Fruit fly (Drosophila melanogaster) whole organism, wandering third instar larva: ENCODE data around the gene CG32625.
A peak's percentile ranks its signal among the peaks of the same experiment; 100 is the strongest.

ENCODE experiments used
- Abd-B ChIP-seq: fragments of >200 bp; optimal IDR thresholded peaks from 2 replicates; lab custom pipeline; 2017; ENCODE audit warnings: missing biosample characterization, missing genetic modification characterization
- CG32264 ChIP-seq: fragments of 200-800 bp; sonication (Bioruptor generic); optimal IDR thresholded peaks from 2 replicates; lab custom pipeline; 2016; ENCODE audit warnings: missing biosample characterization, missing genetic modification characterization
- CG9705 ChIP-seq: fragments of 200-800 bp; sonication (Bioruptor generic); optimal IDR thresholded peaks from 2 replicates; lab custom pipeline; 2018; ENCODE audit warnings: missing biosample characterization, mild to moderate bottlenecking, missing genetic modification characterization
- CrebA ChIP-seq: fragments of 200-800 bp; sonication (Bioruptor generic); optimal IDR thresholded peaks from 2 replicates; lab custom pipeline; 2016; ENCODE audit warnings: missing biosample characterization, mild to moderate bottlenecking, missing genetic modification characterization, borderline replicate concordance
- Dfd ChIP-seq: fragments of >200 bp; optimal IDR thresholded peaks from 2 replicates; lab custom pipeline; 2017; ENCODE audit warnings: missing biosample characterization, missing genetic modification characterization
- Dif ChIP-seq: fragments of 200-275, 200-300 bp; sonication (Bioruptor generic); optimal IDR thresholded peaks from 2 replicates; lab custom pipeline; 2018; ENCODE audit warnings: missing biosample characterization, missing genetic modification characterization; ENCODE audit not compliant: partially characterized antibody
- GATAd ChIP-seq: sonication (Bioruptor generic); optimal IDR thresholded peaks from 2 replicates; lab custom pipeline; 2016; ENCODE audit warnings: missing biosample characterization, missing genetic modification characterization
- HLH106 ChIP-seq: fragments of 200-800 bp; optimal IDR thresholded peaks from 3 replicates; lab custom pipeline; 2019; ENCODE audit warnings: missing biosample characterization, mild to moderate bottlenecking, missing genetic modification characterization, moderate library complexity
- Hnf4 ChIP-seq: fragments of 200-800 bp; sonication (Bioruptor generic); optimal IDR thresholded peaks from 2 replicates; lab custom pipeline; 2016; ENCODE audit warnings: missing biosample characterization, mild to moderate bottlenecking, missing genetic modification characterization
- Hr78 ChIP-seq: fragments of >200 bp; optimal IDR thresholded peaks from 2 replicates; lab custom pipeline; 2017; ENCODE audit warnings: missing biosample characterization, missing genetic modification characterization
- Hr83 ChIP-seq: fragments of 200-300 bp; sonication (Bioruptor generic); optimal IDR thresholded peaks from 2 replicates; lab custom pipeline; 2016; ENCODE audit warnings: missing biosample characterization, mild to moderate bottlenecking, missing genetic modification characterization, moderate library complexity; ENCODE audit not compliant: poor library complexity, severe bottlenecking
- Mio ChIP-seq: sonication (Bioruptor generic); optimal IDR thresholded peaks from 2 replicates; lab custom pipeline; 2016; ENCODE audit warnings: missing biosample characterization, missing genetic modification characterization
- Myc ChIP-seq: fragments of >200 bp; optimal IDR thresholded peaks from 2 replicates; lab custom pipeline; 2017
- N ChIP-seq: fragments of >200 bp; optimal IDR thresholded peaks from 2 replicates; lab custom pipeline; 2018; ENCODE audit warnings: missing biosample characterization, missing external identifiers, missing genetic modification characterization
- OdsH ChIP-seq: fragments of 200-800 bp; sonication (Bioruptor generic); optimal IDR thresholded peaks from 2 replicates; lab custom pipeline; 2016; ENCODE audit warnings: missing biosample characterization, mild to moderate bottlenecking, missing genetic modification characterization
- Rel ChIP-seq, 2 experiments: fragments of 200-800 bp; sonication (Bioruptor generic) in 1 of 2; optimal IDR thresholded peaks; 2 replicates in 1 of 2; 3 replicates in 1 of 2; lab custom pipeline; 2016 to 2019; ENCODE audit warnings: mild to moderate bottlenecking in 2 of 2, missing biosample characterization in 2 of 2, missing genetic modification characterization in 2 of 2, moderate library complexity in 1 of 2
- Vsx2 ChIP-seq: fragments of 200-300, 225-300 bp; sonication (Bioruptor generic); optimal IDR thresholded peaks from 2 replicates; lab custom pipeline; 2018; ENCODE audit warnings: missing biosample characterization, missing genetic modification characterization; ENCODE audit not compliant: partially characterized antibody
- br ChIP-seq: fragments of 200-800 bp; sonication (Bioruptor generic); optimal IDR thresholded peaks from 2 replicates; lab custom pipeline; 2016; ENCODE audit warnings: missing biosample characterization, missing genetic modification characterization
- brk ChIP-seq: fragments of 200-800 bp; sonication (Bioruptor generic); optimal IDR thresholded peaks from 2 replicates; lab custom pipeline; 2016; ENCODE audit warnings: missing biosample characterization, mild to moderate bottlenecking, missing genetic modification characterization
- dl ChIP-seq, 2 experiments: fragments of 175-275, 200-275 bp in 1 of 2; fragments of 200-275 bp in 1 of 2; sonication (Bioruptor generic); optimal IDR thresholded peaks; lab custom pipeline; 2018; ENCODE audit warnings: mild to moderate bottlenecking in 2 of 2, missing biosample characterization in 2 of 2, missing genetic modification characterization in 2 of 2, moderate library complexity in 2 of 2; ENCODE audit not compliant: partially characterized antibody in 2 of 2, insufficient read depth in 1 of 2
- dmrt93B ChIP-seq: fragments of 200-800 bp; sonication (Bioruptor generic); optimal IDR thresholded peaks from 2 replicates; lab custom pipeline; 2018; ENCODE audit warnings: missing biosample characterization, mild to moderate bottlenecking, missing genetic modification characterization
- dsf ChIP-seq: sonication (Bioruptor generic); optimal IDR thresholded peaks from 2 replicates; lab custom pipeline; 2016; ENCODE audit warnings: missing biosample characterization, missing genetic modification characterization, borderline replicate concordance
- ey ChIP-seq: fragments of 200-800 bp; sonication (Bioruptor generic); optimal IDR thresholded peaks from 2 replicates; lab custom pipeline; 2016; ENCODE audit warnings: missing biosample characterization, missing genetic modification characterization
- foxo ChIP-seq, 2 experiments: fragments of 200-800 bp; sonication (Bioruptor generic); optimal IDR thresholded peaks; 2 replicates in 1 of 2; 3 replicates in 1 of 2; lab custom pipeline; 2016 to 2017; ENCODE audit warnings: missing biosample characterization in 2 of 2, missing genetic modification characterization in 2 of 2
- fru ChIP-seq: fragments of 200-800 bp; sonication (Bioruptor generic); optimal IDR thresholded peaks from 3 replicates; lab custom pipeline; 2016; ENCODE audit warnings: missing biosample characterization, mild to moderate bottlenecking, missing genetic modification characterization
- h ChIP-seq: fragments of 200-800 bp; sonication (Bioruptor generic); optimal IDR thresholded peaks from 3 replicates; lab custom pipeline; 2016; ENCODE audit warnings: missing biosample characterization, mild to moderate bottlenecking, missing genetic modification characterization
- lola ChIP-seq: fragments of >200 bp; optimal IDR thresholded peaks from 2 replicates; lab custom pipeline; 2017; ENCODE audit warnings: missing biosample characterization, missing genetic modification characterization
- pan ChIP-seq: fragments of >200 bp; optimal IDR thresholded peaks from 2 replicates; lab custom pipeline; 2017
- psq ChIP-seq: fragments of 200-800 bp; sonication (Bioruptor generic); optimal IDR thresholded peaks from 3 replicates; lab custom pipeline; 2017; ENCODE audit warnings: missing biosample characterization, mild to moderate bottlenecking, missing genetic modification characterization, moderate library complexity
- rgr ChIP-seq: fragments of 200-800 bp; sonication (Bioruptor generic); optimal IDR thresholded peaks from 3 replicates; lab custom pipeline; 2016; ENCODE audit warnings: missing biosample characterization, mild to moderate bottlenecking, missing genetic modification characterization
- sv ChIP-seq: fragments of 200-800 bp; sonication (Bioruptor generic); optimal IDR thresholded peaks from 3 replicates; lab custom pipeline; 2016; ENCODE audit warnings: missing biosample characterization, missing genetic modification characterization
- tai ChIP-seq: sonication (Bioruptor generic); optimal IDR thresholded peaks from 2 replicates; lab custom pipeline; 2016; ENCODE audit warnings: missing biosample characterization, missing genetic modification characterization
- woc ChIP-seq: sonication (Bioruptor generic); optimal IDR thresholded peaks from 2 replicates; lab custom pipeline; 2016; ENCODE audit warnings: missing biosample characterization, mild to moderate bottlenecking, missing genetic modification characterization

The CG32625 gene

DNA sequence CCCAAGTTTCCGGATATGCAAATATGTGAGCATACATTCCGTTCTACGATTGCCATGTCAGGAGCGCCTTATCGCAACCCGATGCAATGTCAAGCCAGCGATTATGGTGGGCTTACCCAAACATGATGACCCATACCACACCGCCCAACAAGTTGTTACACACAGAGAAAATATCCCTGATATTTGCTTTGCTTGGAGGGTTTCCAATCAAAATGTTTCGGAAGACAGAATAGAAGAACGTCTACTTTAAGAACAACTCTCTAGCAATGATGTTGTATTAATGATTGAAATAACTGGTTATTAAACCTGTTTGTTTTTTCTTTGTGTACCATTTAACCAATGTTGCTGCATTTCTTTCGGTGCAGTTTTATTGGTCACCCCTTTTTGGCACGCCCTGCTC lies 44.1 kb upstream of the CG32625 start:
- TF ChIP-seq N (GFP tag; lab: Kevin White, UChicago): no peak
- peak; percentile 5 for TF ChIP-seq h
- TF ChIP-seq Hr83: no peak
- TF ChIP-seq woc (GFP tag; lab: Kevin White, UChicago): no peak
- no peak for TF ChIP-seq Rel (GFP tag; optimal IDR thresholded peaks at IDR 0.05; lab: Kevin White, UChicago)
- no peak for TF ChIP-seq Rel (tag; optimal IDR thresholded peaks at IDR 0.05; lab: Kevin White, UChicago)
- TF ChIP-seq psq: no peak
- no peak for TF ChIP-seq Hr78 (GFP tag; lab: Kevin White, UChicago)
- TF ChIP-seq fru (GFP tag; lab: Kevin White, UChicago): peak; percentile 17
- TF ChIP-seq Abd-B (GFP tag; lab: Kevin White, UChicago): no peak
- no peak for TF ChIP-seq CG32264 (GFP tag; lab: Kevin White, UChicago)
- peak in 1 of 2 experiments; percentile 33 for TF ChIP-seq foxo (GFP tag; optimal IDR thresholded peaks at IDR 0.05; lab: Kevin White, UChicago)
- TF ChIP-seq tai (GFP tag; lab: Kevin White, UChicago): no peak
- TF ChIP-seq pan (lab: Kevin White, UChicago): no peak
- no peak for TF ChIP-seq Vsx2 (GFP tag; lab: Kevin White, UChicago)
- TF ChIP-seq Hnf4 (GFP tag; lab: Kevin White, UChicago): no peak
- TF ChIP-seq dmrt93B (GFP tag; lab: Kevin White, UChicago): no peak
- TF ChIP-seq Myc (lab: Kevin White, UChicago): no peak
- TF ChIP-seq rgr (GFP tag; lab: Kevin White, UChicago): no peak
- TF ChIP-seq CrebA: no peak
- no peak for TF ChIP-seq dsf (GFP tag; lab: Kevin White, UChicago)
- TF ChIP-seq dl (GFP tag; optimal IDR thresholded peaks at IDR 0.05; lab: Kevin White, UChicago; ENCODE audit: insufficient read depth in 1 of 2, partially characterized antibody in 2 of 2): no peak
- no peak for TF ChIP-seq HLH106 (tag; lab: Kevin White, UChicago)
- no peak for TF ChIP-seq Mio (GFP tag; lab: Kevin White, UChicago)
- no peak for TF ChIP-seq GATAd (GFP tag; lab: Kevin White, UChicago)

DNA sequence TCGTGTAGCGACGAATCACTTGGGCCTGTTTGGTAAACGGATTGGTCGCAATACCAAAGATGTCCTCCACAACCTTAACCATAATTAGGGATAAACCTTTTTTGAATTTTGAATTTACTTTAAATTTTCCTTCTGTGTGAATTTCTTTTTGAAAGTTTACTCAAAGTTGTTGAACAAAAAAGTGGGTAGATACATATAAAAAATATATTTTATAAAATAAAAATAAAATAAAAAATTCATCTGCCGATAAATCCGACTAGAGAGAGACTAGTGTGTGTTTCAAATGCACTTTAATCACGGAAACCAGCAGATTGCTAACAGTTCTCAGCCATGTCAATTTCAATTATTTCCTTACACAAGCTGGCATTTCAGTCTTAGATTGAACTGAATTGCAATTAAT lies 40.9 kb upstream of the CG32625 start, which contains the start of gene CG10996:
Gene CG10996 (minus strand): TSS at position 101 of the 400 bp plus-strand sequence.
- no peak for TF ChIP-seq ey (GFP tag; lab: Kevin White, UChicago)
- no peak for TF ChIP-seq br (GFP tag; lab: Kevin White, UChicago)
- no peak for TF ChIP-seq rgr (GFP tag; lab: Kevin White, UChicago)
- TF ChIP-seq N (GFP tag; lab: Kevin White, UChicago): no peak
- TF ChIP-seq h: no peak
- TF ChIP-seq OdsH (GFP tag; lab: Kevin White, UChicago): no peak
- TF ChIP-seq dl (GFP tag; optimal IDR thresholded peaks at IDR 0.05; lab: Kevin White, UChicago; ENCODE audit: insufficient read depth in 1 of 2, partially characterized antibody in 2 of 2): no peak
- no peak for TF ChIP-seq CG9705 (GFP tag; lab: Kevin White, UChicago)
- no peak for TF ChIP-seq Dif (GFP tag; lab: Kevin White, UChicago)
- no peak for TF ChIP-seq tai (GFP tag; lab: Kevin White, UChicago)
- TF ChIP-seq foxo (GFP tag; optimal IDR thresholded peaks at IDR 0.05; lab: Kevin White, UChicago): no peak
- no peak for TF ChIP-seq Abd-B (GFP tag; lab: Kevin White, UChicago)
- no peak for TF ChIP-seq dmrt93B (GFP tag; lab: Kevin White, UChicago)
- no peak for TF ChIP-seq sv
- TF ChIP-seq brk (GFP tag; lab: Kevin White, UChicago): no peak
- TF ChIP-seq CrebA: no peak
- TF ChIP-seq Dfd (GFP tag; lab: Kevin White, UChicago): no peak
- TF ChIP-seq lola (GFP tag; lab: Kevin White, UChicago): no peak
- TF ChIP-seq HLH106 (tag; lab: Kevin White, UChicago): no peak
- no peak for TF ChIP-seq dsf (GFP tag; lab: Kevin White, UChicago)

dm6 chrX:13792463-13792862 lies 35.8 kb upstream of the CG32625 start:
- no peak for TF ChIP-seq Myc (lab: Kevin White, UChicago)
- TF ChIP-seq, all 38 proteins: peak for 0

- no peak for TF ChIP-seq Dif (GFP tag; lab: Kevin White, UChicago)
- no peak for TF ChIP-seq N (GFP tag; lab: Kevin White, UChicago)
- no peak for TF ChIP-seq CG9705 (GFP tag; lab: Kevin White, UChicago)
- TF ChIP-seq dl (GFP tag; optimal IDR thresholded peaks at IDR 0.05; lab: Kevin White, UChicago; ENCODE audit: insufficient read depth in 1 of 2, partially characterized antibody in 2 of 2): no peak
These were observed 34.4 kb upstream of the CG32625 start, which contains the start of gene CG10993 for dm6 chrX:13791011-13791410. TSS of gene CG10993 (minus strand) at chrX:13791111.
